Worm (Caenorhabditis elegans) whole organism, L4/young adult: Measurements from ENCODE around the gene cpr-8.

Source experiments
- W03F9.2 ChIP-seq: fragments of 150-350 bp; optimal IDR thresholded peaks from 2 replicates; lab custom pipeline; 2014; ENCODE audit warnings: missing biosample characterization, missing genetic modification characterization
- dao-5 ChIP-seq: sonication (generic microtip); optimal IDR thresholded peaks from 2 replicates; lab custom pipeline; 2016; ENCODE audit warnings: missing genotype, missing genetic modification characterization, moderate library complexity, missing compliant biosample characterization
- him-1 ChIP-seq: sonication (generic microtip); optimal IDR thresholded peaks from 2 replicates; lab custom pipeline; 2016; ENCODE audit warnings: missing genotype, missing genetic modification reagents, missing genetic modification characterization, missing compliant biosample characterization

ce11 chrV:1112180-1112579 is 22.2 kb upstream of the cpr-8 start:
- no peak for TF ChIP-seq him-1 (tag; lab: Kevin White, UChicago)
- no peak for TF ChIP-seq W03F9.2
- TF ChIP-seq dao-5 (tag; lab: Kevin White, UChicago), result no peak
